Worm (Caenorhabditis elegans): Measurements from ENCODE around the gene Y54G2A.19.

- TF ChIP-seq hmg-1.2 (GFP tag; IDR thresholded peaks at IDR 0.05): peak; percentile 58
- TF ChIP-seq unc-130 (GFP tag; optimal IDR thresholded peaks at IDR 0.05): no peak
- no peak for TF ChIP-seq aptf-2 (GFP tag; conservative IDR thresholded peaks at IDR 0.05)
- TF ChIP-seq gei-17 (GFP tag; optimal IDR thresholded peaks at IDR 0.05): no peak
- TF ChIP-seq dpff-1 (tag; optimal IDR thresholded peaks at IDR 0.05): no peak
- no peak for TF ChIP-seq snpc-3.4 (tag; optimal IDR thresholded peaks at IDR 0.05)
- no peak for TF ChIP-seq snpc-4 (GFP tag; optimal IDR thresholded peaks at IDR 0.05)
- no peak for TF ChIP-seq snpc-4 (tag; optimal IDR thresholded peaks at IDR 0.05)
- no peak for TF ChIP-seq unc-62 (GFP tag; optimal IDR thresholded peaks at IDR 0.05)
- no peak for TF ChIP-seq bed-2 (GFP tag; IDR thresholded peaks at IDR 0.05)
These were observed 48.3 kb downstream of the Y54G2A.19 start, which contains the start of gene Y54G2A.40 for ce11 chrIV:2846264-2846663.
